Worm (Caenorhabditis elegans): Measurements from ENCODE around the gene ule-4.

- TF ChIP-seq pha-4 (tag; optimal IDR thresholded peaks at IDR 0.05) (no peak), fos-1 (tag; optimal IDR thresholded peaks at IDR 0.05) (no peak), mdl-1 (tag; optimal IDR thresholded peaks at IDR 0.05) (no peak), unc-39 (tag; optimal IDR thresholded peaks at IDR 0.05) (no peak), elt-2 (tag; optimal IDR thresholded peaks at IDR 0.05) (no peak), daf-12 (tag; optimal IDR thresholded peaks at IDR 0.05) (no peak), fkh-10 (GFP tag; optimal IDR thresholded peaks at IDR 0.05) (no peak)
Observed at ce11 chrIV:13636975-13637374, 10.5 kb downstream of the ule-4 start, which contains the start of gene C08F11.7.
